Worm (Caenorhabditis elegans) whole organism, late embryonic: ENCODE data around the gene F52G3.8.

ENCODE experiments used
- dmd-4 ChIP-seq: sonication (generic microtip); optimal IDR thresholded peaks from 2 replicates; lab custom pipeline; 2016; ENCODE audit warnings: borderline replicate concordance, missing genetic modification characterization, missing compliant biosample characterization
- fkh-10 ChIP-seq: fragments of 150-350 bp; optimal IDR thresholded peaks from 2 replicates; lab custom pipeline; 2014; ENCODE audit warnings: missing biosample characterization, missing genetic modification reagents, missing genetic modification characterization
- hlh-30 ChIP-seq: sonication (generic microtip); optimal IDR thresholded peaks from 2 replicates; lab custom pipeline; 2017; ENCODE audit warnings: antibody characterized with exemption, missing genetic modification characterization, missing compliant biosample characterization; ENCODE audit not compliant: insufficient read depth

- TF ChIP-seq dmd-4 (tag; lab: Kevin White, UChicago) (no peak), hlh-30 (tag; lab: Kevin White, UChicago) (no peak), fkh-10 (GFP tag; lab: Kevin White, UChicago) (no peak)
Measured at ce11 chrX:16919468-16919867, 33.3 kb downstream of the F52G3.8 start.
